Fruit fly (Drosophila melanogaster): ENCODE data around the gene CG12991.
A peak's percentile ranks its signal among the peaks of the same experiment; 100 is the strongest.

Gene CG12991

dm6 chrX:17579782-17580451 is at the start of gene CG12991 (continued):
- TF ChIP-seq CG15073 (GFP tag; optimal IDR thresholded peaks at IDR 0.05) (no peak), Jarid2 (GFP tag; optimal IDR thresholded peaks at IDR 0.05) (peak; percentile 81), CG12071 (GFP tag; optimal IDR thresholded peaks at IDR 0.05) (no peak), CG16813 (GFP tag; IDR thresholded peaks at IDR 0.05; ENCODE audit: partially characterized antibody) (no peak), Lpt (GFP tag; optimal IDR thresholded peaks at IDR 0.05) (no peak), Sox100B (GFP tag; optimal IDR thresholded peaks at IDR 0.05) (no peak), CG3407 (GFP tag; optimal IDR thresholded peaks at IDR 0.05) (no peak), HmgD (GFP tag; optimal IDR thresholded peaks at IDR 0.05) (no peak), dm (GFP tag; optimal IDR thresholded peaks at IDR 0.05) (no peak), CG4707 (GFP tag; optimal IDR thresholded peaks at IDR 0.05) (no peak), CG7372 (GFP tag; IDR thresholded peaks at IDR 0.05) (no peak), CG14050 (GFP tag; IDR thresholded peaks at IDR 0.05) (no peak), Stat92E (GFP tag; optimal IDR thresholded peaks at IDR 0.05) (no peak), CG13624 (GFP tag; optimal IDR thresholded peaks at IDR 0.05) (no peak), CG12744 (GFP tag; optimal IDR thresholded peaks at IDR 0.05) (no peak), CG18599 (GFP tag; optimal IDR thresholded peaks at IDR 0.05) (peak; percentile 47), Dfd (GFP tag; optimal IDR thresholded peaks at IDR 0.05) (no peak), CG9215 (GFP tag; IDR thresholded peaks at IDR 0.05) (no peak), CG12219 (GFP tag; optimal IDR thresholded peaks at IDR 0.05) (peak; percentile 8), zen2 (GFP tag; IDR thresholded peaks at IDR 0.05; ENCODE audit: partially characterized antibody) (no peak), CG12659 (GFP tag; optimal IDR thresholded peaks at IDR 0.05) (peak; percentile 10), disco-r (GFP tag; optimal IDR thresholded peaks at IDR 0.05) (no peak), CG17612 (GFP tag; IDR thresholded peaks at IDR 0.05) (no peak), emc (GFP tag; optimal IDR thresholded peaks at IDR 0.05) (no peak), CG32532 (GFP tag; IDR thresholded peaks at IDR 0.05) (peak; percentile 52; the same call in 1 of the 2 replicates), gem (tag; optimal IDR thresholded peaks at IDR 0.05) (peak; percentile 9), Hr3 (GFP tag; optimal IDR thresholded peaks at IDR 0.05) (no peak), fu2 (GFP tag; optimal IDR thresholded peaks at IDR 0.05) (no peak), kay (GFP tag; optimal IDR thresholded peaks at IDR 0.05) (no peak), CG15011 (GFP tag; optimal IDR thresholded peaks at IDR 0.05) (no peak), pan (optimal IDR thresholded peaks at IDR 0.05) (no peak), pan (GFP tag; optimal IDR thresholded peaks at IDR 0.05 in 1 of 2, IDR thresholded peaks at IDR 0.05 in 1 of 2) (peak in 1 of 2 experiments; percentile 56), chn (GFP tag; optimal IDR thresholded peaks at IDR 0.05) (no peak), Six4 (GFP tag; optimal IDR thresholded peaks at IDR 0.05) (no peak), Ets97D (GFP tag; optimal IDR thresholded peaks at IDR 0.05) (no peak), Vsx1 (GFP tag; optimal IDR thresholded peaks at IDR 0.05) (no peak), pnt (GFP tag; optimal IDR thresholded peaks at IDR 0.05) (no peak), CG4328 (GFP tag; optimal IDR thresholded peaks at IDR 0.05) (no peak), CG10431 (GFP tag; optimal IDR thresholded peaks at IDR 0.05) (no peak), CG11085 (GFP tag; IDR thresholded peaks at IDR 0.05) (no peak), CG33557 (GFP tag; optimal IDR thresholded peaks at IDR 0.05) (no peak), row (GFP tag; IDR thresholded peaks at IDR 0.05) (peak; percentile 34; the same call in 1 of the 3 replicates), NC2α (GFP tag; optimal IDR thresholded peaks at IDR 0.05) (no peak), pb (GFP tag; optimal IDR thresholded peaks at IDR 0.05) (no peak), sr (GFP tag; IDR thresholded peaks at IDR 0.05) (no peak), CG31365 (tag; optimal IDR thresholded peaks at IDR 0.05) (no peak), Sox102F (GFP tag; optimal IDR thresholded peaks at IDR 0.05) (no peak), Hey (tag; optimal IDR thresholded peaks at IDR 0.05) (no peak), CG15696 (tag; optimal IDR thresholded peaks at IDR 0.05) (no peak), Dek (tag; optimal IDR thresholded peaks at IDR 0.05) (no peak), E2f1 (GFP tag; IDR thresholded peaks at IDR 0.05) (peak; percentile 29; the same call in 1 of the 2 replicates)

Measured in whole organism, embryonic.